Fruit fly (Drosophila melanogaster): Measurements from ENCODE around the gene nSyb.

Gene nSyb

DNA sequence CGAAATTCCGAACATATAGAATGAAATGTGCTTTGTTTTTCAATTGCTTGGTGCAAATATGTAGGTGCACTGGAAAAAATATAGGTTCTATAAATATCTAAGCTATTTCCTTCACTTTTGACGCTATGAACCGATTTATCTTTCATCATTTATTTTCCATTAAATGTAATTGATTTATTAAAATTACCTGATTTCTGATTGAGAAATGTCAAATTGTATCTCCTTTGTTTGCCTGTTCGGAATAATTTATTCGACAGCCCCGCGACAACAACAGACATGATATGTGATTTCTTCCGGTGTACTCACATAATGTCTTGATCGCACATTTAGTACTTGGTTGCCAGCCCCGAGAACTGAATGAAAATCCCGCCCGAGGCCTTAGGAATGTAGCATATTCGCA is 27.9 kb downstream of the nSyb start (continued):
- TF ChIP-seq wor (GFP tag; IDR thresholded peaks at IDR 0.05) (peak; percentile 26; the same call in 1 of the 2 replicates), lab (GFP tag; optimal IDR thresholded peaks at IDR 0.05) (peak; percentile 36), CG7372 (GFP tag; IDR thresholded peaks at IDR 0.05) (peak; percentile 48; the same call in 1 of the 2 replicates), cad (GFP tag; optimal IDR thresholded peaks at IDR 0.05) (no peak), D (optimal IDR thresholded peaks at IDR 0.05) (no peak), D (GFP tag; optimal IDR thresholded peaks at IDR 0.05) (no peak), Poxn (GFP tag; IDR thresholded peaks at IDR 0.05) (no peak), CG13894 (tag; optimal IDR thresholded peaks at IDR 0.05) (no peak), Hand (GFP tag; optimal IDR thresholded peaks at IDR 0.05) (peak; percentile 1), CG6654 (GFP tag; optimal IDR thresholded peaks at IDR 0.05) (no peak), CG17328 (GFP tag; IDR thresholded peaks at IDR 0.05) (0 out of 2 replicates have a peak, but pooled peaks have one; percentile 20), BtbVII (GFP tag; optimal IDR thresholded peaks at IDR 0.05) (peak; percentile 52), gem (tag; optimal IDR thresholded peaks at IDR 0.05) (peak; percentile 59), CG2116 (GFP tag; optimal IDR thresholded peaks at IDR 0.05) (no peak), CG14667 (GFP tag; IDR thresholded peaks at IDR 0.05) (peak; percentile 10; the same call in 1 of the 2 replicates), CG13775 (GFP tag; optimal IDR thresholded peaks at IDR 0.05) (peak; percentile 46), gsb (GFP tag; IDR thresholded peaks at IDR 0.05) (no peak), H2.0 (GFP tag; IDR thresholded peaks at IDR 0.05) (peak; percentile 37; the same call in 1 of the 2 replicates), CG10565 (GFP tag; optimal IDR thresholded peaks at IDR 0.05) (no peak), CG14050 (GFP tag; IDR thresholded peaks at IDR 0.05) (no peak), CG15514 (GFP tag; optimal IDR thresholded peaks at IDR 0.05) (peak; percentile 17), HmgZ (tag; optimal IDR thresholded peaks at IDR 0.05) (no peak), klu (GFP tag; IDR thresholded peaks at IDR 0.05) (peak; percentile 54), CG12104 (GFP tag; optimal IDR thresholded peaks at IDR 0.05) (peak; percentile 85), CG12219 (GFP tag; optimal IDR thresholded peaks at IDR 0.05) (no peak), CG6813 (GFP tag; optimal IDR thresholded peaks at IDR 0.05) (no peak), bbx (GFP tag; IDR thresholded peaks at IDR 0.05; ENCODE audit: partially characterized antibody) (no peak), bigmax (GFP tag; optimal IDR thresholded peaks at IDR 0.05) (no peak), Rx (GFP tag; IDR thresholded peaks at IDR 0.05) (no peak), CG32767 (GFP tag; IDR thresholded peaks at IDR 0.05) (no peak), CoRest (tag; optimal IDR thresholded peaks at IDR 0.05) (peak; percentile 62), CG11723 (GFP tag; optimal IDR thresholded peaks at IDR 0.05) (no peak), GATAe (GFP tag; conservative IDR thresholded peaks at IDR 0.05) (no peak), CG32532 (GFP tag; IDR thresholded peaks at IDR 0.05) (peak; percentile 66; the same call in 1 of the 2 replicates), CG13624 (GFP tag; optimal IDR thresholded peaks at IDR 0.05) (peak; percentile 29), prd (optimal IDR thresholded peaks at IDR 0.05) (no peak), prd (GFP tag; IDR thresholded peaks at IDR 0.05) (peak; percentile 44; the same call in 1 of the 3 replicates), peb (GFP tag; IDR thresholded peaks at IDR 0.05) (no peak), Sox102F (GFP tag; optimal IDR thresholded peaks at IDR 0.05) (peak; percentile 32), ara (GFP tag; IDR thresholded peaks at IDR 0.05) (no peak), CG15269 (tag; optimal IDR thresholded peaks at IDR 0.05) (peak; percentile 53), CG3281 (GFP tag; optimal IDR thresholded peaks at IDR 0.05) (peak; percentile 62), odd (GFP tag; optimal IDR thresholded peaks at IDR 0.05) (no peak), Rfx (GFP tag; IDR thresholded peaks at IDR 0.05) (peak; percentile 80), HLH54F (GFP tag; optimal IDR thresholded peaks at IDR 0.05) (peak; percentile 22), CG12744 (GFP tag; optimal IDR thresholded peaks at IDR 0.05) (peak; percentile 23), B-H1 (GFP tag; IDR thresholded peaks at IDR 0.05) (no peak), unpg (GFP tag; optimal IDR thresholded peaks at IDR 0.05) (peak; percentile 15), CG8765 (GFP tag; IDR thresholded peaks at IDR 0.05) (no peak), shn (GFP tag; optimal IDR thresholded peaks at IDR 0.05) (peak; percentile 1), da (GFP tag; optimal IDR thresholded peaks at IDR 0.05) (no peak), Dip3 (GFP tag; optimal IDR thresholded peaks at IDR 0.05) (peak; percentile 46)
